Worm (Caenorhabditis elegans): ENCODE data around the gene dnj-7.

dnj-7 gene

DNA sequence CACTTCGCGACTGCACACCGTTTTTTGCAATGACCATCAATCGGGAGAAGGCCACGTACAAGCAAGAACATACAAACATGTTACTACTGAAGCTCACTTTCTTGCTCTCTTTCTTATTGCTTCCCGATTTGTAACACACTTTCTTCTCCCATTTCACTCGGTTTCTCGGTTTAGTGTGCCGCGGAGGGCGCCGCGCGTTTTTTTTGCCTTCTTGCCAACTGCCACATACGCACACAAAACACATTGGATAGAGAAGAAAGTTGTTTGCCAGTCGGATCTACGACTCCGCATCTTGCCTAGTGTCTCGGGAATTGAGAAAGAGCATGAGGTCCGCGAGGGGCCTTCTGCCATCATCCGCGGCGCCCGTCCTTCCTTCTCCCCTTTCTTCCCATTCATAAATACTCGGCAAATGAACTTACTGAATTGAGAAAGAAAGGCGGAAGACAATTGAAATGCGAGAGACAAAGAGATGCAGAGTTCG, 40.4 kb downstream of the dnj-7 start (continued):
- no peak for TF ChIP-seq ceh-91 (GFP tag; IDR thresholded peaks at IDR 0.05)
- TF ChIP-seq ztf-22 (GFP tag; optimal IDR thresholded peaks at IDR 0.05), result no peak
- TF ChIP-seq madf-3 (GFP tag; IDR thresholded peaks at IDR 0.05), result 0 out of 2 replicates have a peak, but pooled peaks have one; percentile 32
- no peak for TF ChIP-seq xnd-1 (tag; optimal IDR thresholded peaks at IDR 0.05)
- no peak for TF ChIP-seq cebp-2 (GFP tag; IDR thresholded peaks at IDR 0.05)
- no peak for TF ChIP-seq F33H1.4 (GFP tag; IDR thresholded peaks at IDR 0.05)
- TF ChIP-seq F55B11.4 (tag; optimal IDR thresholded peaks at IDR 0.05; ENCODE audit: borderline replicate concordance, insufficient read depth), result no peak
- no peak for TF ChIP-seq tlf-1 (GFP tag; optimal IDR thresholded peaks at IDR 0.05)
- TF ChIP-seq madf-10 (tag; optimal IDR thresholded peaks at IDR 0.05), result peak; percentile 48
- no peak for TF ChIP-seq lin-26 (GFP tag; IDR thresholded peaks at IDR 0.05)
- no peak for TF ChIP-seq Y67H2A.10 (GFP tag; conservative IDR thresholded peaks at IDR 0.05)
- TF ChIP-seq attf-5 (GFP tag; optimal IDR thresholded peaks at IDR 0.05), result no peak
- TF ChIP-seq nhr-179 (tag; optimal IDR thresholded peaks at IDR 0.05), result no peak
- TF ChIP-seq Y53F4B.3 (GFP tag; IDR thresholded peaks at IDR 0.05), result no peak
- TF ChIP-seq B0336.3 (GFP tag; IDR thresholded peaks at IDR 0.05), result peak; percentile 40; the same call in 1 of the 2 replicates
- TF ChIP-seq unc-130 (GFP tag; optimal IDR thresholded peaks at IDR 0.05), result no peak

DNA sequence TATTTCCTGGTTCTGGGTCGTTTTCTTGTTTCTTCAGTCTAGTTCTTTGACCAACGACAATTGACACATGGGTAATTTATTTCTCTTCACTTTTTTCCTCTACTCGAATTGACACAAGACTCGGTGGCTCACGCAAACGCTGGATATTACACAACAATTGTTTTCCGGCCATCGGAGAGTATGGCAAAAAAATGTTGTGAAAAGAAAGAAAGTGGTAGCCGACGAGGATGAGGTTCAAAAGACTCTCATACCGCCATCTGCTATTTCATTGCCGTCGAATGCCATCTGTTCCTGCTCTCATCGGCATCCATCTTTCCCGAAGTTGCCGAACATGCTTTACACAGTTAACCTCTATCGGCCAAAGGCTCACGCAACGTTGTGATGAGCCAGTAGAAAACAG, 42.4 kb downstream of the dnj-7 start:
- TF ChIP-seq ztf-28 (GFP tag; IDR thresholded peaks at IDR 0.05), result no peak
- no peak for TF ChIP-seq Y79H2A.3 (GFP tag; conservative IDR thresholded peaks at IDR 0.05)
- TF ChIP-seq repo-1 (tag; optimal IDR thresholded peaks at IDR 0.05), result no peak
- no peak for TF ChIP-seq pbrm-1 (GFP tag; IDR thresholded peaks at IDR 0.05)
- TF ChIP-seq F33H1.4 (GFP tag; IDR thresholded peaks at IDR 0.05), result no peak
- no peak for TF ChIP-seq somi-1 (GFP tag; optimal IDR thresholded peaks at IDR 0.05)
- no peak for TF ChIP-seq Y53F4B.3 (GFP tag; IDR thresholded peaks at IDR 0.05)
- TF ChIP-seq sea-2 (GFP tag; IDR thresholded peaks at IDR 0.05), result no peak
- no peak for TF ChIP-seq snpc-1.3 (tag; optimal IDR thresholded peaks at IDR 0.05; ENCODE audit: insufficient read depth)

DNA sequence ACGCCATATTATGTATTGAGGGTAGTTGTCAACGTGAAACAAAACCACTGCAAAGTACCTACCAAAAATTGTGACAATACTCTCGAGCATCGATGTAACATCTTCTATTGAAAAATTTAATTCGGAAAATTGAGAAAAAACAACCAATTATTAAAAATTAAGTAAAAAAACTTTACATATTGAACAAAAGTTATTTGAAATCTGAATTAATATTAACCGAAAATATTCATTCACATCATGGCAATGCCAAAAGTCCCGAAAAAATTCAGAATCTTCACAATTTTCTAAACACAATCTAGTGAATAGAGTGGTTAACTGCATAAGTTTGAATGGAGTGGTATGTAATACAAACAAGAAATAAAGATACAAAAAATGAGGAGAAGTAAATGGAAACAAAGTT, 44.2 kb downstream of the dnj-7 start, which contains the start of gene F46H5.3:
TSS of gene F46H5.3 (minus strand) at position 101 of the 400 bp plus-strand sequence.
- no peak for TF ChIP-seq lir-1 (GFP tag; conservative IDR thresholded peaks at IDR 0.05)
- TF ChIP-seq lin-40 (tag; optimal IDR thresholded peaks at IDR 0.05), result no peak
- TF ChIP-seq egl-44 (GFP tag; IDR thresholded peaks at IDR 0.05), result no peak
- TF ChIP-seq T26A5.8 (tag; optimal IDR thresholded peaks at IDR 0.05), result no peak
- TF ChIP-seq Y95B8A.8 (GFP tag; IDR thresholded peaks at IDR 0.05), result no peak
- TF ChIP-seq F52B5.7 (tag; optimal IDR thresholded peaks at IDR 0.05), result no peak
- TF ChIP-seq nhr-80 (tag; optimal IDR thresholded peaks at IDR 0.05), result no peak
- TF ChIP-seq fkh-3 (tag; optimal IDR thresholded peaks at IDR 0.05), result no peak
- TF ChIP-seq nfyb-1 (GFP tag; IDR thresholded peaks at IDR 0.05), result no peak
- no peak for TF ChIP-seq ceh-91 (GFP tag; IDR thresholded peaks at IDR 0.05)
- TF ChIP-seq nhr-179 (tag; optimal IDR thresholded peaks at IDR 0.05), result no peak
- no peak for TF ChIP-seq F37B4.10 (GFP tag; IDR thresholded peaks at IDR 0.05)
- TF ChIP-seq ekl-4 (GFP tag; IDR thresholded peaks at IDR 0.05), result no peak
- no peak for TF ChIP-seq ztf-18 (tag; optimal IDR thresholded peaks at IDR 0.05)
- TF ChIP-seq ets-4 (GFP tag; optimal IDR thresholded peaks at IDR 0.05), result no peak
- TF ChIP-seq atf-7 (tag; optimal IDR thresholded peaks at IDR 0.05), result no peak
- TF ChIP-seq F57C9.4 (tag; optimal IDR thresholded peaks at IDR 0.05), result no peak
